Fruit fly (Drosophila melanogaster) whole organism, embryonic: ENCODE data around the gene CG1137.

Experiments used
- BEAF-32 ChIP-seq: fragments of 200-800 bp; sonication (Bioruptor generic); optimal IDR thresholded peaks from 3 replicates; lab custom pipeline; 2017; ENCODE audit warnings: missing biosample characterization, missing genetic modification characterization, mild to moderate bottlenecking, moderate library complexity, missing genetic modification reagents
- CG12155 ChIP-seq: fragments of 200-800 bp; sonication (Bioruptor generic); optimal IDR thresholded peaks from 3 replicates; lab custom pipeline; 2016; ENCODE audit warnings: missing biosample characterization, missing genetic modification characterization
- CG13287 ChIP-seq: fragments of 200-800 bp; sonication (Bioruptor generic); IDR thresholded peaks from 2 replicates; pipeline ENCODE4 v1.3.6; 2022; ENCODE audit warnings: missing biosample characterization, missing genetic modification characterization; ENCODE audit not compliant: partially characterized antibody
- CG14441 ChIP-seq: fragments of 200-800 bp; sonication (Bioruptor generic); IDR thresholded peaks from 2 replicates; pipeline ENCODE4 v1.3.6; 2022; ENCODE audit warnings: missing biosample characterization, missing genetic modification characterization
- CG16813 ChIP-seq: fragments of 200-800 bp; sonication (Bioruptor generic); IDR thresholded peaks from 3 replicates; pipeline ENCODE4 v1.3.6; 2022; ENCODE audit warnings: missing biosample characterization, missing genetic modification characterization; ENCODE audit not compliant: partially characterized antibody
- CG3065 ChIP-seq: fragments of 200-800 bp; sonication (Bioruptor generic); optimal IDR thresholded peaks from 2 replicates; lab custom pipeline; 2016; ENCODE audit warnings: missing biosample characterization, missing genetic modification characterization
- CG3995 ChIP-seq: fragments of 200-800 bp; sonication (Bioruptor generic); optimal IDR thresholded peaks from 3 replicates; lab custom pipeline; 2016; ENCODE audit warnings: missing biosample characterization, missing genetic modification characterization
- CG4730 ChIP-seq: fragments of 200-800 bp; sonication (Bioruptor generic); IDR thresholded peaks from 2 replicates; pipeline ENCODE4 v1.3.6; 2022; ENCODE audit warnings: missing biosample characterization, missing genetic modification characterization
- CG4854 ChIP-seq: fragments of 200-800 bp; sonication (Bioruptor generic); optimal IDR thresholded peaks from 2 replicates; lab custom pipeline; 2016; ENCODE audit warnings: missing biosample characterization, missing genetic modification characterization, inconsistent platforms
- CG9727 ChIP-seq: fragments of 200-800 bp; sonication (Bioruptor generic); optimal IDR thresholded peaks from 3 replicates; lab custom pipeline; 2017; ENCODE audit warnings: missing biosample characterization, mild to moderate bottlenecking, missing genetic modification characterization
- Dref ChIP-seq: fragments of 200-800 bp; sonication (Bioruptor generic); IDR thresholded peaks from 2 replicates; pipeline ENCODE4 v1.3.6; 2022; ENCODE audit warnings: missing biosample characterization, missing genetic modification characterization
- E2f2 ChIP-seq: fragments of 200-800 bp; sonication (Bioruptor generic); IDR thresholded peaks from 2 replicates; pipeline ENCODE4 v1.3.6; 2022; ENCODE audit warnings: missing biosample characterization, missing genetic modification characterization
- H2.0 ChIP-seq: fragments of 200-800 bp; sonication (Bioruptor generic); IDR thresholded peaks from 2 replicates; pipeline ENCODE4 v1.3.6; 2022; ENCODE audit warnings: missing biosample characterization, missing genetic modification characterization
- HLH4C ChIP-seq: fragments of 200-800 bp; sonication (Bioruptor generic); IDR thresholded peaks from 3 replicates; pipeline ENCODE4 v1.3.6; 2022; ENCODE audit warnings: missing biosample characterization, missing genetic modification characterization; ENCODE audit not compliant: partially characterized antibody
- Jarid2 ChIP-seq: fragments of 200-800 bp; sonication (Bioruptor generic); optimal IDR thresholded peaks from 3 replicates; lab custom pipeline; 2017; ENCODE audit warnings: mild to moderate bottlenecking, missing biosample characterization, missing genetic modification reagents, missing genetic modification characterization
- MTF-1 ChIP-seq: fragments of 200-800 bp; sonication (Bioruptor generic); optimal IDR thresholded peaks from 2 replicates; lab custom pipeline; 2018; ENCODE audit warnings: missing biosample characterization, mild to moderate bottlenecking, missing genetic modification characterization, borderline replicate concordance
- Opbp ChIP-seq: fragments of 200-800 bp; sonication (Bioruptor generic); IDR thresholded peaks from 3 replicates; pipeline ENCODE4 v1.3.6; 2022; ENCODE audit warnings: missing biosample characterization, missing genetic modification characterization; ENCODE audit not compliant: partially characterized antibody
- Scr ChIP-seq: fragments of 200-800 bp; sonication (Bioruptor generic); IDR thresholded peaks from 2 replicates; pipeline ENCODE4 v1.3.6; 2022; ENCODE audit warnings: missing biosample characterization, missing genetic modification characterization; ENCODE audit not compliant: partially characterized antibody
- amos ChIP-seq: fragments of 200-800 bp; sonication (Bioruptor generic); IDR thresholded peaks from 2 replicates; pipeline ENCODE4 v1.3.6; 2022; ENCODE audit warnings: missing biosample characterization, missing genetic modification characterization; ENCODE audit not compliant: partially characterized antibody
- ato ChIP-seq: fragments of 200-800 bp; sonication (Bioruptor generic); IDR thresholded peaks from 2 replicates; pipeline ENCODE4 v1.3.6; 2022; ENCODE audit warnings: missing biosample characterization, missing genetic modification characterization; ENCODE audit not compliant: partially characterized antibody
- bigmax ChIP-seq: fragments of 200-800 bp; sonication (Bioruptor generic); optimal IDR thresholded peaks from 2 replicates; lab custom pipeline; 2018; ENCODE audit warnings: missing biosample characterization, mild to moderate bottlenecking, missing genetic modification characterization
- fd102C ChIP-seq: fragments of 200-800 bp; sonication (Bioruptor generic); optimal IDR thresholded peaks from 2 replicates; lab custom pipeline; 2018; ENCODE audit warnings: missing biosample characterization, mild to moderate bottlenecking, missing genetic modification characterization, moderate library complexity
- fd64A ChIP-seq: fragments of 200-800 bp; sonication (Bioruptor generic); optimal IDR thresholded peaks from 3 replicates; lab custom pipeline; 2018; ENCODE audit warnings: missing biosample characterization, mild to moderate bottlenecking, missing genetic modification characterization
- her ChIP-seq: fragments of 200-800 bp; sonication (Bioruptor generic); optimal IDR thresholded peaks from 2 replicates; lab custom pipeline; 2016; ENCODE audit warnings: missing biosample characterization, missing genetic modification characterization
- hkb ChIP-seq, 2 experiments: fragments of 200-800 bp in 1 of 2; fragments of >200 bp in 1 of 2; sonication (Bioruptor generic) in 1 of 2; IDR thresholded peaks in 1 of 2; optimal IDR thresholded peaks in 1 of 2; 2 replicates each; pipeline versions ENCODE4 v1.3.6 to Lab custom; 2017 to 2022; ENCODE audit warnings: missing biosample characterization in 1 of 2, missing genetic modification characterization in 1 of 2
- mirr ChIP-seq: fragments of 200-800 bp; sonication (Bioruptor generic); optimal IDR thresholded peaks from 3 replicates; lab custom pipeline; 2018; ENCODE audit warnings: missing biosample characterization, mild to moderate bottlenecking, missing genetic modification characterization
- stwl ChIP-seq: fragments of 200-800 bp; sonication (Bioruptor generic); optimal IDR thresholded peaks from 3 replicates; lab custom pipeline; 2018; ENCODE audit warnings: missing biosample characterization, mild to moderate bottlenecking, missing genetic modification characterization, moderate library complexity

Gene CG1137

dm6 chr3R:6534059-6534458 is 26.1 kb downstream of the CG1137 start:
- no peak for TF ChIP-seq hkb (optimal IDR thresholded peaks at IDR 0.05; lab: Kevin White, UChicago)
- no peak for TF ChIP-seq hkb (GFP tag; IDR thresholded peaks at IDR 0.05; lab: Robert Waterston, UW)
- TF ChIP-seq stwl (tag; lab: Kevin White, UChicago): peak; percentile 61
- no peak for TF ChIP-seq H2.0 (GFP tag; lab: Robert Waterston, UW)
- TF ChIP-seq CG9727 (GFP tag; lab: Kevin White, UChicago): no peak
- TF ChIP-seq HLH4C (GFP tag; lab: Robert Waterston, UW): 0 out of 3 replicates have a peak, but pooled peaks have one; percentile 22
- TF ChIP-seq E2f2 (GFP tag; lab: Robert Waterston, UW): 0 out of 2 replicates have a peak, but pooled peaks have one; percentile 7
- TF ChIP-seq BEAF-32: peak; percentile 43
- TF ChIP-seq CG13287: 0 out of 2 replicates have a peak, but pooled peaks have one; percentile 11
- TF ChIP-seq CG12155: peak; percentile 63
- no peak for TF ChIP-seq fd102C (GFP tag; lab: Kevin White, UChicago)
- 0 out of 2 replicates have a peak, but pooled peaks have one; percentile 41 for TF ChIP-seq amos (GFP tag; lab: Robert Waterston, UW)
- TF ChIP-seq Dref (GFP tag; lab: Robert Waterston, UW): peak; percentile 38
- peak; percentile 44; the same call in 1 of the 3 replicates for TF ChIP-seq CG16813 (GFP tag; lab: Robert Waterston, UW)
- peak; percentile 37 for TF ChIP-seq Scr (GFP tag; lab: Robert Waterston, UW)

dm6 chr3R:6527208-6527607 is 32.9 kb downstream of the CG1137 start, which contains the start of gene CG15185:
Gene CG15185 (plus strand): TSS chr3R:6527508.
- TF ChIP-seq Jarid2 (GFP tag; lab: Kevin White, UChicago) (no peak), fd64A (GFP tag; lab: Kevin White, UChicago) (no peak), CG3995 (no peak), ato (GFP tag; lab: Robert Waterston, UW) (no peak), mirr (GFP tag; lab: Kevin White, UChicago) (no peak), CG14441 (GFP tag; lab: Robert Waterston, UW) (no peak), CG4730 (GFP tag; lab: Robert Waterston, UW) (no peak), MTF-1 (GFP tag; lab: Kevin White, UChicago) (no peak), Opbp (GFP tag; lab: Robert Waterston, UW) (no peak), her (no peak), CG3065 (GFP tag; lab: Kevin White, UChicago) (no peak), CG4854 (GFP tag; lab: Kevin White, UChicago) (no peak), bigmax (GFP tag; lab: Kevin White, UChicago) (no peak)
